Worm (Caenorhabditis elegans) whole organism, late embryonic: Measurements from ENCODE around the gene C47G2.4.

Source experiments
- C08G9.2 ChIP-seq: sonication (generic microtip); optimal IDR thresholded peaks from 2 replicates; lab custom pipeline; 2016; ENCODE audit warnings: mild to moderate bottlenecking, missing genetic modification characterization, moderate library complexity, missing compliant biosample characterization
- K09A11.1 ChIP-seq: sonication (generic microtip); optimal IDR thresholded peaks from 2 replicates; lab custom pipeline; 2017; ENCODE audit warnings: antibody characterized with exemption, mild to moderate bottlenecking, missing genetic modification characterization, missing compliant biosample characterization; ENCODE audit not compliant: insufficient read depth
- T23F11.4 ChIP-seq: fragments of 200-800 bp; sonication (Bioruptor generic); optimal IDR thresholded peaks from 2 replicates; lab custom pipeline; 2018; ENCODE audit warnings: mild to moderate bottlenecking, missing genetic modification characterization, missing compliant biosample characterization
- ama-1 ChIP-seq: fragments of 150-350 bp; optimal IDR thresholded peaks from 2 replicates; lab custom pipeline; 2014
- che-1 ChIP-seq: sonication (generic microtip); optimal IDR thresholded peaks from 2 replicates; lab custom pipeline; 2016; ENCODE audit warnings: mild to moderate bottlenecking, missing genetic modification characterization, missing compliant biosample characterization
- elt-2 ChIP-seq: sonication (generic microtip); optimal IDR thresholded peaks from 2 replicates; lab custom pipeline; 2016; ENCODE audit warnings: missing genetic modification reagents, missing genetic modification characterization, missing compliant biosample characterization
- ets-4 ChIP-seq: sonication (generic microtip); optimal IDR thresholded peaks from 2 replicates; lab custom pipeline; 2016; ENCODE audit warnings: missing genetic modification characterization, missing compliant biosample characterization
- eyg-1 ChIP-seq: sonication (generic microtip); optimal IDR thresholded peaks from 2 replicates; lab custom pipeline; 2016; ENCODE audit warnings: missing genotype, missing genetic modification characterization, missing compliant biosample characterization
- hlh-6 ChIP-seq: sonication (generic microtip); optimal IDR thresholded peaks from 2 replicates; lab custom pipeline; 2016; ENCODE audit warnings: missing genotype, missing genetic modification characterization, missing compliant biosample characterization
- madf-2 ChIP-seq: sonication (generic microtip); optimal IDR thresholded peaks from 2 replicates; lab custom pipeline; 2017; ENCODE audit warnings: missing genetic modification characterization, missing compliant biosample characterization
- nhr-11 ChIP-seq: fragments of 150-350 bp; optimal IDR thresholded peaks from 2 replicates; lab custom pipeline; 2014; ENCODE audit warnings: missing biosample characterization, missing genetic modification characterization
- pag-3 ChIP-seq: sonication (generic microtip); optimal IDR thresholded peaks from 2 replicates; lab custom pipeline; 2016; ENCODE audit warnings: missing compliant biosample characterization, missing genetic modification characterization, borderline replicate concordance
- zip-5 ChIP-seq: sonication (generic microtip); optimal IDR thresholded peaks from 2 replicates; lab custom pipeline; 2016; ENCODE audit warnings: missing genetic modification characterization, missing compliant biosample characterization

DNA sequence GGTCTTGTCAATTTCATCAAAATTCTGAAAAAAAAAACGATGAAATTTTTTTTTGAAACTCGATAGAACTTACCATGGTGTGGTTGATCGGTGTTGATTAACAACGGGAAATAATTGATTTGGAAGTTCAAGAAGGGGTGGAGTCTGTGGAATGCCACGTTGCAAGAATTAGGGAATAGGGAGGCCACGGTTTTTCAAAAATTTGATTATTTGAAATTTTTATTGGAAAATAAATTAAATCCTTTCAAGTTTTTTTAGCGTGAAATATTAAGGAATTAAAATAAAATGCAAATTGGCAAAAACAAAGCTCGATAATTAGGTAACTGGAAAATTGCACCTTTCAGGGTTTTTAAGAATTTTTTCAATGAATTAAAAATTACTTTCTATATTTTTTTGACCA, 46.1 kb upstream of the C47G2.4 start, which contains the start of gene rmd-3:
- TF ChIP-seq elt-2 (tag; lab: Kevin White, UChicago) (no peak), eyg-1 (tag; lab: Kevin White, UChicago) (no peak), pag-3 (tag; lab: Kevin White, UChicago) (no peak), K09A11.1 (no peak), hlh-6 (tag; lab: Kevin White, UChicago) (no peak), nhr-11 (tag; lab: Kevin White, UChicago) (no peak), zip-5 (tag; lab: Kevin White, UChicago) (no peak), che-1 (tag; lab: Kevin White, UChicago) (no peak), C08G9.2 (tag; lab: Kevin White, UChicago) (no peak), ama-1 (lab: Kevin White, UChicago) (no peak), ets-4 (tag; lab: Kevin White, UChicago) (no peak), madf-2 (tag; lab: Kevin White, UChicago) (no peak), T23F11.4 (GFP tag; lab: Kevin White, UChicago) (no peak)
